Worm (Caenorhabditis elegans) whole organism, midembryonic: ENCODE measurements around the gene unc-119.

ENCODE experiments used
- T22C8.4 ChIP-seq: fragments of 200-800 bp; sonication (Bioruptor generic); IDR thresholded peaks from 2 replicates; pipeline ENCODE4 v1.3.6; 2022; ENCODE audit warnings: missing genetic modification characterization, missing compliant biosample characterization
- cog-1 ChIP-seq: sonication (generic microtip); optimal IDR thresholded peaks from 2 replicates; lab custom pipeline; 2016; ENCODE audit warnings: missing genetic modification characterization, missing compliant biosample characterization
- flt-1 ChIP-seq: fragments of 200-800 bp; sonication (Bioruptor generic); IDR thresholded peaks from 2 replicates; pipeline ENCODE4 v1.3.6; 2022; ENCODE audit warnings: missing genetic modification characterization, missing compliant biosample characterization
- ref-1 ChIP-seq: fragments of 200-800 bp; sonication (Bioruptor generic); conservative IDR thresholded peaks from 2 replicates; pipeline ENCODE4 v1.3.6; 2022; ENCODE audit warnings: missing genetic modification reagents, missing genetic modification characterization, missing compliant biosample characterization
- tab-1 ChIP-seq: fragments of 200-800 bp; sonication (Bioruptor generic); IDR thresholded peaks from 2 replicates; pipeline ENCODE4 v1.3.6; 2022; ENCODE audit warnings: missing genetic modification characterization, missing compliant biosample characterization
- ztf-23 ChIP-seq: fragments of 200-800 bp; sonication (Bioruptor generic); IDR thresholded peaks from 2 replicates; pipeline ENCODE4 v1.3.6; 2022; ENCODE audit warnings: missing genetic modification reagents, missing genetic modification characterization, missing compliant biosample characterization

ce11 chrIII:10930850-10931249 is 28.4 kb downstream of the unc-119 start, which contains the start of gene M142.5:
- TF ChIP-seq ref-1 (GFP tag; lab: Robert Waterston, UW) (no peak), flt-1 (no peak), tab-1 (GFP tag; lab: Robert Waterston, UW) (no peak), cog-1 (tag; lab: Kevin White, UChicago) (no peak), ztf-23 (no peak), T22C8.4 (GFP tag; lab: Robert Waterston, UW) (no peak)
